Worm (Caenorhabditis elegans): Measurements from ENCODE around the gene efhd-1.

The efhd-1 gene

DNA sequence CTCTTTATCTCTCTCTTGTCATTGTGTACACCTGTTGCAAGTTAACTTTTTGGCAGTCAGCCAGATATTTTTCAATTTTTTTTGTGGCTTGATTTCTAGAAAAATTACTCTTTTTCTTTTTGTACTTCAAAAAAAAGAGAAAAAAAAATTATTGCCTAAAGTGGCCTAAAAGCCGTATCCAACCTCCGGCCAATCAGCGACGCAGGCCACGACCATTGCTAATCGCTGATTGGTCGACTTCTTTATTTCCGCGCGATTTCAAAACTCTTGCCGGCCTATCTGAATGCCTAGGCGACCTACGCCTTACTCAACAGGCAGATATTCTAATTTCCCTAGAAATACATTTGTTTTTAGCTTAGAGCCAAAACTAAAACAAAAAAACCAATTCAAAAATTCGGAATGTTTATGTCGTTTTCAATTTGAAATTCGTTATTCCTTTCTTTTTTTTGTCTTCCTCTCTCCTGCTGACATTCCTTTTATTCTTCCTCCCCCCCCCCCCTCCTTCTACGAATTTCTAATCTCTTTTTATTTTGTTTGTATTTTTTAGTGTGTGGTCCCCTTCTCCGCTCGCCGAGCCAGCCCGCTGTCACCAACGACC lies 19.0 kb downstream of the efhd-1 start, which contains the start of gene ace-4:
TSS of gene ace-4 (plus strand) at position 548 of the 598 bp plus-strand sequence.
- TF ChIP-seq nfya-1 (tag; optimal IDR thresholded peaks at IDR 0.05; ENCODE audit: insufficient read depth) (peak; percentile 63), jun-1 (tag; optimal IDR thresholded peaks at IDR 0.05) (no peak), nhr-28 (tag; optimal IDR thresholded peaks at IDR 0.05) (no peak)

DNA sequence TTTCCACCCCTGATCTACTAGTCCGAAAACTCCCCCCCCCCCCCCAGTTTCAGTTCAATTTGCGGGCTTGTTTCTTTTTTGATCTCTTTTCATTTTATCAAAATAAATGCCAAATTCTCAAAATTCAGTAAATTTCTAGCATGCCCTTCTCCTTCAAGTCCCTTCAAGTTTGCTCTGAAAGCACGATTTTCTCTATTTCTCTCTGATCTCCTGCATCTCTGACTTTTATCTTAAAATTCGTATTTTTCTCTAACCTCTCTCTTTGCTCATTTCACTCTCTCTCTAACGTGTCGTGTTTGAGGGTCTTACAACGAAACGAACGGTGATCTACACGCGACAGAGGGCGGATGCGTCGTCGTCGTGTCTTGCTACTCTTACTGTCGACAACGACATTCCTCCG lies 26.7 kb downstream of the efhd-1 start, which contains the start of gene ace-3:
TSS of gene ace-3 (plus strand) at position 301 of the 400 bp plus-strand sequence.
- TF ChIP-seq lsy-12 (tag; optimal IDR thresholded peaks at IDR 0.05): no peak
- no peak for TF ChIP-seq nhr-67 (tag; optimal IDR thresholded peaks at IDR 0.05)
- no peak for TF ChIP-seq R02D3.7 (tag; optimal IDR thresholded peaks at IDR 0.05)
- TF ChIP-seq nhr-28 (tag; optimal IDR thresholded peaks at IDR 0.05): no peak
- TF ChIP-seq nhr-25 (tag; optimal IDR thresholded peaks at IDR 0.05): no peak
- no peak for TF ChIP-seq ceh-82 (tag; optimal IDR thresholded peaks at IDR 0.05)
- no peak for TF ChIP-seq mdl-1 (tag; optimal IDR thresholded peaks at IDR 0.05)

DNA sequence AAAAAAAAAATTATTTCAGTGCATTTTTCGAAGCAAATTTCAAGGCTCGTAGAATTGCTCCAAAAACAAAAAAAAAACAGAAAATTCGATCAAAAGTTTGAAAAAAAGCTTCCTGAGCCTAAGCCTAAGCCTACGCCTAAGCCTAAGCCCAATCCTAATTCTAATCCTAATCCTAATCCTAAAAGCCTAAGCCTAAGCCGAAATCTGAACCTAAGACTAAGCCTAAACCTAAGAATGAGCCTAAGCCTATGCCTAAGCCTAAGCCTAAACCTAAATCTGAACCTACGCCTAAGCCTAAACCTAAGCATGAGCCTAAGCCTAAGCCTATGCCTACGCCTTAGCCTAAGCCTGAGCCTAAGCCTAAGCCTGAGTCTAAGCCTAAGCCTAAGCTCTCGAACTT lies 27.6 kb downstream of the efhd-1 start:
- TF ChIP-seq egl-27 (tag; optimal IDR thresholded peaks at IDR 0.05): no peak
- TF ChIP-seq pha-4 (tag; optimal IDR thresholded peaks at IDR 0.05): no peak
- TF ChIP-seq nhr-25 (tag; optimal IDR thresholded peaks at IDR 0.05): no peak
- no peak for TF ChIP-seq sea-2 (GFP tag; optimal IDR thresholded peaks at IDR 0.05)
- no peak for TF ChIP-seq ztf-4 (tag; optimal IDR thresholded peaks at IDR 0.05)
- TF ChIP-seq eor-1 (tag; optimal IDR thresholded peaks at IDR 0.05): no peak
- TF ChIP-seq aly-2 (tag; optimal IDR thresholded peaks at IDR 0.05): no peak
- no peak for TF ChIP-seq nhr-28 (tag; optimal IDR thresholded peaks at IDR 0.05)
- TF ChIP-seq nhr-76 (tag; optimal IDR thresholded peaks at IDR 0.05): no peak
- no peak for TF ChIP-seq ceh-9 (tag; optimal IDR thresholded peaks at IDR 0.05)

DNA sequence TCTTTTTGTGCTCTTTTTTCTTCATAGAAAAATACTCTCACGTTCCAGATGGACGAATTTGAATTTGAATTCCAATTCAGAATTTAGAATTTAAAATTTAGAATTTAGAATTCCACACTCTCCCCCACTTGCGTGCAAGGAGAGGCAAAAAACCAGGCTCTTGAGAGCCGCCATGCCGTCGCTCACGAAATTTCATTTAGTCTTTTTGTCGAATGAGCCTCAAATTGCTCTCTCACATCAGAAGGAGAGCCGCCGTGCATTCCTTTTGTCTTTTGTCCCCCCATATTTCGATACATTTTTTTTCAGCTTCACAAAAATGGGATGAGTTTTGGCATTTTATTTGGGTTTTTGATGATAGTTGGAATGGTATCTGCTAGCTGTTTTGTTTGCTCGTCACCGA lies 32.5 kb downstream of the efhd-1 start, which contains the start of gene hot-7:
TSS of gene hot-7 (plus strand) at position 301 of the 400 bp plus-strand sequence.
- TF ChIP-seq nhr-43 (tag; optimal IDR thresholded peaks at IDR 0.05; ENCODE audit: poor library complexity, severe bottlenecking): no peak
- TF ChIP-seq nhr-12 (tag; optimal IDR thresholded peaks at IDR 0.05): no peak
- no peak for TF ChIP-seq ceh-82 (tag; optimal IDR thresholded peaks at IDR 0.05)
- no peak for TF ChIP-seq R02D3.7 (tag; optimal IDR thresholded peaks at IDR 0.05)
- TF ChIP-seq lin-39 (tag; optimal IDR thresholded peaks at IDR 0.05): no peak
- TF ChIP-seq sea-2 (GFP tag; optimal IDR thresholded peaks at IDR 0.05): no peak
- TF ChIP-seq unc-62 (GFP tag; optimal IDR thresholded peaks at IDR 0.05): no peak
- no peak for TF ChIP-seq ztf-4 (tag; optimal IDR thresholded peaks at IDR 0.05)
- TF ChIP-seq unc-39 (tag; optimal IDR thresholded peaks at IDR 0.05): no peak
- no peak for TF ChIP-seq nhr-25 (tag; optimal IDR thresholded peaks at IDR 0.05)
- no peak for TF ChIP-seq fkh-2 (tag; optimal IDR thresholded peaks at IDR 0.05)
- TF ChIP-seq egl-27 (tag; optimal IDR thresholded peaks at IDR 0.05): no peak
- no peak for TF ChIP-seq nhr-77 (tag; optimal IDR thresholded peaks at IDR 0.05)
- TF ChIP-seq lin-15B (tag; optimal IDR thresholded peaks at IDR 0.05): no peak
- no peak for TF ChIP-seq pqm-1 (tag; optimal IDR thresholded peaks at IDR 0.05)
- TF ChIP-seq nhr-23 (tag; optimal IDR thresholded peaks at IDR 0.05): no peak
- TF ChIP-seq hmg-11 (tag; optimal IDR thresholded peaks at IDR 0.05): no peak
- TF ChIP-seq fos-1 (tag; optimal IDR thresholded peaks at IDR 0.05): no peak

DNA sequence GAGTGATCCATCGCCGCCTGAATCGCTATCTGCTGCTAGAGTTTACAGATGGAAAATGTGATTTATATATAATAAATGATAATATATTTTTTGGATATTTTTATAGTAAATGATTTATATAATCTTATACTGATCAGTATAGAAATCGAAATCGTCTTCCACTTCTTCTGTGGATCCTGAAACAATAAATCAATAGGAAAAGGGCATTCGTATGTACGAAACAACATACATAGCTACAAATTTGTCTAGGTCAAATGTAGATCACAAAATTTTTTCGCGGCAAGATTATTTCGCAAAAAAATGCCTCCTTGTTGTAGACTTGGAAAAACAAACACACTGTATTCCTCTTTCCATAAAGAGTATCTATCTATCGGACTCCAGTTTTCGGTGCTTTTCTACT lies 35.5 kb downstream of the efhd-1 start, which contains the start of gene Y48B6A.10:
TSS of gene Y48B6A.10 (plus strand) at position 301 of the 400 bp plus-strand sequence.
- TF ChIP-seq sea-2 (GFP tag; optimal IDR thresholded peaks at IDR 0.05) (no peak), pqm-1 (tag; optimal IDR thresholded peaks at IDR 0.05) (no peak), ceh-28 (tag; optimal IDR thresholded peaks at IDR 0.05) (no peak)

DNA sequence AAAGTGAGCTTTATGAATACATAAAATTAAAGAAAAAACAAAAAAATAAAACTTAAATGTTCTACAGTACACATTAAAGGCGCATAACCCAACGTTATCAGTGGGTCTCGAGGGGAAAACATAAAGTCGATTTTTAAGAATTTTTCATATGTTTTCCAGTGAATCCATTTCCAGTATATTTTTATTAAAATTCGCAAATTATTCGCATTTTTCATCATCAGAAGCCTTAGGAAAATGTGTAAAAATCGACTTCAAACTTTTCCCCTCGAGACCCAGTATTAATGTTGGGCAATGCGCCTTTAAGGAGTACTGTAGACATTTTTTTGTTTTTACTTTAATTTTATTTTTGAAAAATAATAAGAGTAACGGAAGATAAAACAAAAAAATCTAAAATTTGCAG lies 39.5 kb downstream of the efhd-1 start:
- TF ChIP-seq nhr-76 (tag; optimal IDR thresholded peaks at IDR 0.05): no peak
- TF ChIP-seq nhr-77 (tag; optimal IDR thresholded peaks at IDR 0.05): no peak
- no peak for TF ChIP-seq elt-2 (tag; optimal IDR thresholded peaks at IDR 0.05)
- no peak for TF ChIP-seq tbx-2 (tag; optimal IDR thresholded peaks at IDR 0.05)
- TF ChIP-seq ceh-28 (tag; optimal IDR thresholded peaks at IDR 0.05): no peak
- TF ChIP-seq skn-1 (tag; optimal IDR thresholded peaks at IDR 0.05): no peak
- no peak for TF ChIP-seq ceh-16 (tag; optimal IDR thresholded peaks at IDR 0.05)
- TF ChIP-seq ceh-82 (tag; optimal IDR thresholded peaks at IDR 0.05): no peak
- no peak for TF ChIP-seq sea-2 (GFP tag; optimal IDR thresholded peaks at IDR 0.05)
